Worm (Caenorhabditis elegans) whole organism, mixed stage, embryonic: ENCODE measurements around the gene C23H3.2.

Experiments
- drap-1 ChIP-seq: fragments of 200-800 bp; sonication (Bioruptor generic); optimal IDR thresholded peaks from 3 replicates; lab custom pipeline; 2018; ENCODE audit warnings: mild to moderate bottlenecking, missing genetic modification characterization, missing compliant biosample characterization
- pha-4 ChIP-seq: fragments of 150-350 bp; optimal IDR thresholded peaks from 2 replicates; lab custom pipeline; 2018; ENCODE audit warnings: missing biosample characterization, missing genetic modification reagents, missing genetic modification characterization
- ztf-11 ChIP-seq: fragments of 150-350 bp; optimal IDR thresholded peaks from 2 replicates; lab custom pipeline; 2014; ENCODE audit warnings: missing biosample characterization, missing genetic modification characterization

DNA sequence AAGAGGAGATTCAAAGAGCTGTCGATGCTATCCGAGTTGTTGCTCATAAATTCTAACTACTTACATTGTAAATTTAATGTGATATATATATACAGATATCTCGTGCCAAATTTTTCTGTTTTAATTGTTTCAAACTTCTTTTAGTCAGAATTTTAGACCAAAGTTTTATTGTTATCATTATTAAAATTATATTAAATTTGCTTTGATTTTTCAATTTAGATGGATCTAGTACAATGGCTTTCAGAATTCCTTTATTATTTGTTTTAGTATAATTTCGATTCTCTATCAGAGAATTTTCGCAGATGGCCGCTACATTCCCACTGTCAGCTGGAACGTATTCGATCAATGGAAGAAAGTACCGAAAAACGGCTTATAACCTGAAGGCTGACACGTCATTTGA is 3.7 kb upstream of the C23H3.2 start, which contains the start of gene ascc-1:
- TF ChIP-seq pha-4 (tag; lab: Kevin White, UChicago) (no peak), drap-1 (no peak), ztf-11 (tag; lab: Kevin White, UChicago) (no peak)
